Fruit fly (Drosophila melanogaster) whole organism, adult: Measurements from ENCODE around the gene grim.

Experiments
- CG11617 ChIP-seq: fragments of 200-800 bp; sonication (Bioruptor generic); optimal IDR thresholded peaks from 2 replicates; lab custom pipeline; 2017; ENCODE audit warnings: mild to moderate bottlenecking, missing biosample characterization, missing genetic modification reagents, missing genetic modification characterization
- CG12768 ChIP-seq: fragments of 200-800 bp; sonication (Bioruptor generic); optimal IDR thresholded peaks from 2 replicates; lab custom pipeline; 2017; ENCODE audit warnings: missing biosample characterization, missing genetic modification characterization, mild to moderate bottlenecking, moderate library complexity, missing genetic modification reagents
- CG14711 ChIP-seq: fragments of 200-800 bp; sonication (Bioruptor generic); optimal IDR thresholded peaks from 2 replicates; lab custom pipeline; 2018; ENCODE audit warnings: missing biosample characterization, mild to moderate bottlenecking, missing genetic modification characterization, moderate library complexity
- CG1620 ChIP-seq: fragments of 200-800 bp; sonication (Bioruptor generic); optimal IDR thresholded peaks from 2 replicates; lab custom pipeline; 2016; ENCODE audit warnings: missing biosample characterization, missing genetic modification characterization
- CG33017 ChIP-seq: fragments of 200-800 bp; sonication (Bioruptor generic); optimal IDR thresholded peaks from 2 replicates; lab custom pipeline; 2018; ENCODE audit warnings: missing biosample characterization, mild to moderate bottlenecking, missing genetic modification characterization, moderate library complexity
- CG5204 ChIP-seq: fragments of 200-800 bp; sonication (Bioruptor generic); optimal IDR thresholded peaks from 2 replicates; lab custom pipeline; 2016; ENCODE audit warnings: missing biosample characterization, missing genetic modification characterization
- CG7045 ChIP-seq: fragments of 200-800 bp; sonication (Bioruptor generic); optimal IDR thresholded peaks from 2 replicates; lab custom pipeline; 2017; ENCODE audit warnings: missing biosample characterization, mild to moderate bottlenecking, missing genetic modification characterization
- CG7101 ChIP-seq: fragments of 200-800 bp; sonication (Bioruptor generic); optimal IDR thresholded peaks from 2 replicates; lab custom pipeline; 2018; ENCODE audit warnings: missing biosample characterization, mild to moderate bottlenecking, missing genetic modification characterization, moderate library complexity
- Clk ChIP-seq: fragments of 200-800 bp; sonication (Bioruptor generic); optimal IDR thresholded peaks from 2 replicates; lab custom pipeline; 2017; ENCODE audit warnings: missing biosample characterization, missing genetic modification characterization
- Crg-1 ChIP-seq: fragments of 200-800 bp; sonication (Bioruptor generic); optimal IDR thresholded peaks from 2 replicates; lab custom pipeline; 2016; ENCODE audit warnings: missing biosample characterization, missing genetic modification characterization
- Hr96 ChIP-seq: fragments of 200-800 bp; sonication (Bioruptor generic); optimal IDR thresholded peaks from 2 replicates; lab custom pipeline; 2016; ENCODE audit warnings: missing biosample characterization, missing genetic modification characterization
- Mnt ChIP-seq: fragments of 200-800 bp; sonication (Bioruptor generic); optimal IDR thresholded peaks from 2 replicates; lab custom pipeline; 2016; ENCODE audit warnings: missing biosample characterization, mild to moderate bottlenecking, missing genetic modification characterization
- bab1 ChIP-seq: fragments of 200-800 bp; sonication (Bioruptor generic); optimal IDR thresholded peaks from 3 replicates; lab custom pipeline; 2019; ENCODE audit warnings: missing biosample characterization, mild to moderate bottlenecking, missing genetic modification characterization, moderate library complexity
- cic ChIP-seq: fragments of 200-800 bp; sonication (Bioruptor generic); optimal IDR thresholded peaks from 2 replicates; lab custom pipeline; 2017; ENCODE audit warnings: missing biosample characterization, mild to moderate bottlenecking, missing genetic modification characterization, moderate library complexity
- cnc ChIP-seq, 2 experiments: fragments of >200 bp; optimal IDR thresholded peaks; 2 replicates each; lab custom pipeline; 2017
- kay ChIP-seq: fragments of 200-800 bp; sonication (Bioruptor generic); peaks from one replicate; lab custom pipeline; 2016; ENCODE audit warnings: missing biosample characterization, missing genetic modification characterization, borderline replicate concordance
- ovo ChIP-seq: fragments of 200-800 bp; sonication (Bioruptor generic); optimal IDR thresholded peaks from 2 replicates; lab custom pipeline; 2016; ENCODE audit warnings: missing biosample characterization, missing genetic modification characterization
- pad ChIP-seq: fragments of 200-800 bp; sonication (Bioruptor generic); optimal IDR thresholded peaks from 3 replicates; lab custom pipeline; 2017; ENCODE audit warnings: missing biosample characterization, missing genetic modification characterization, mild to moderate bottlenecking, moderate library complexity, missing genetic modification reagents
- tj ChIP-seq: fragments of 200-800 bp; sonication (Bioruptor generic); optimal IDR thresholded peaks from 3 replicates; lab custom pipeline; 2017; ENCODE audit warnings: missing biosample characterization, mild to moderate bottlenecking, missing genetic modification characterization, moderate library complexity
- toe ChIP-seq: fragments of 200-800 bp; sonication (Bioruptor generic); optimal IDR thresholded peaks from 2 replicates; lab custom pipeline; 2016; ENCODE audit warnings: missing biosample characterization, missing genetic modification characterization

Gene grim

dm6 chr3L:18304367-18305003, at the start of gene grim:
Gene grim (minus strand): TSS chr3L:18304417.
- peak; percentile 88 for TF ChIP-seq pad
- TF ChIP-seq CG1620 (GFP tag; lab: Kevin White, UChicago) = no peak
- TF ChIP-seq CG7045 (GFP tag; lab: Kevin White, UChicago) = no peak

DNA sequence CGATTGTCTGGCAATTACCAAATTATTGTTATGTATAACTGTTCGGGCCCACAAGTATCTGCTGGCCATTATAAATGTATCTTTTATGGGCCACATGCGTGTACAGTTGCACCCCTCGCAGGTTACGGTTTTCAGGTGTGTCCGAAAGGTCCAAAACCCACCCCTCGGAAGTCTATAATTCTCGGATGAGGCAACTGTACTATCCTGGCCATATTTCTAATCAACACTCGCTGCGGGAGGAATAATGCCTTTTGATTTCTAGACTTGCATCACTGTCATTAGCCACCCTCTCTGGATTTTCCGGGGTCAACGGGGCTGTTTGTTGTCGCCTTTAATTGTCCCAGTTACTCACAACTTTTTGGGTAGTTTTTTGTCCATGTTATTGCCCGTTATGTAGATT, 46.3 kb upstream of the grim start:
- TF ChIP-seq pad (no peak), CG1620 (GFP tag; lab: Kevin White, UChicago) (no peak), CG11617 (GFP tag; lab: Kevin White, UChicago) (no peak), CG14711 (tag; lab: Kevin White, UChicago) (no peak), CG33017 (tag; lab: Kevin White, UChicago) (no peak), Hr96 (GFP tag; lab: Kevin White, UChicago) (no peak), CG5204 (GFP tag; lab: Kevin White, UChicago) (no peak), toe (GFP tag; lab: Kevin White, UChicago) (no peak), CG12768 (no peak), Mnt (GFP tag; lab: Kevin White, UChicago) (no peak), CG7045 (GFP tag; lab: Kevin White, UChicago) (no peak), ovo (GFP tag; lab: Kevin White, UChicago) (no peak), bab1 (GFP tag; lab: Kevin White, UChicago) (no peak)

DNA sequence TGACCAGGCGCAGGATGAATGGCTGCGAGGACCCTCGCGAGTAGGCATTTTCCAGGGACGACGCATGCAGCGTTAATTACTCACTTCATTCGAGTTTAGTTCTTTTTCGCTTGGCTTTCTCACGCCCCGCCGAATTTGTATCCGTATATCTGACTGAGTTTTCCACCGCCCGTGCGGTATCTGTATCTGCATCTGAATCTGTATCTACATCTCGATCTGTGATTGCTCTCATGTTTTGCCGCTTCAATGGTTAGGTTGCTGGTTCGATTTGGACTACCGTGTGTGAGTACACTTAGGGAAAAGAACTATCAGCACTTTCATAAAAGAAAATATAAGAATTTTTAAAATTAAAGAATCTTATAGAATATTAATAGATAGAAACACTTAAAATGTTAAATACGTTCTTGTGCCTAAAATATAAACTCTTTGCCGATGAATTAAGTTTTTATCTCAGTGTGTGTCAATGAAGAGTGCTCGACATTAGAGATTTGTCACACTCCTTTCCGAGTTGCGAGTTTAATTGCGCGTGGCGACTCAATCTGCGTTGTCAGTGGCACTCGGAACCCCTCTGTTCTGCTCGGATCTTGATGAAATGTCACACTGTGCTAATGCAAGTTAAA, 45.0 kb upstream of the grim start:
- no peak for TF ChIP-seq Mnt (GFP tag; lab: Kevin White, UChicago)
- TF ChIP-seq toe (GFP tag; lab: Kevin White, UChicago) = no peak
- no peak for TF ChIP-seq cnc (optimal IDR thresholded peaks at IDR 0.05; lab: Kevin White, UChicago)
- TF ChIP-seq bab1 (GFP tag; lab: Kevin White, UChicago) = no peak
- TF ChIP-seq CG1620 (GFP tag; lab: Kevin White, UChicago) = no peak
- no peak for TF ChIP-seq CG5204 (GFP tag; lab: Kevin White, UChicago)
- TF ChIP-seq CG11617 (GFP tag; lab: Kevin White, UChicago) = no peak
- TF ChIP-seq CG33017 (tag; lab: Kevin White, UChicago) = no peak
- TF ChIP-seq pad = no peak
- no peak for TF ChIP-seq kay
- TF ChIP-seq Clk = no peak

DNA sequence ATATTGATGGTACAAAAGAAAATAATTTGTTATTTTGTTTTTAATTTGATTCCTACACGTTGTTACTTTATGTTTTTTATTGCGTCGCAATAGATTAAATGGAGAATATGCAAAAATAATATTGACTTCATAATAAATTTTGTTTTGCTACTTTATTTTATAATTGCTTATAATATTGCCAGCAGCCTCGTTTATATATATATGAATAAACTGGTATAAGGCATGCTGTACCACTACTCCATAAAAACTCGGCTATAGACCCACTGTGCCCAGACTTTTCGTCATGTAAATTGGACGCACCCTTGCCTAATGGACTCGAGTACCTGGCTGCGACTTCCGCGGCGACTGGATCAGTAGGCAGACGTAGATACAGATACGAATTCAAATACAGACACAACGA, 44.4 kb upstream of the grim start:
- TF ChIP-seq pad = no peak

DNA sequence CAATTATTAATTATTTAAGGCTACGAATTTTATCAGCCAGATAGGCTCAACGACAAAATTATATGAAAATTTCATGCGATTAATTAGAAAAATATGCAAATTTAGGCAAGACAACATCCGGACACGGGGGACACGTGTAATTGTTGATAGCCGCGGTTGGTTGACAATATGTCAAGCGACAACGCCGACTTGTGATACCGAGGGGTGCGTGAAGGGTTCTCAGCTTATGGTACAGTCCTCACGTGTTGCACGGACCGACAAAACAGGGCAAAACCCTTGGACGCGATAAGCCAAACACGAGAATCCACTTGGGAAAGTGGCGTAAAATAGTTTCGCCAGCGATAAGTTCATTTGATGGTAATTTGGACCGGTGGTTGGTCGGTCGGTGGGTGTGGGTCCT, 43.8 kb upstream of the grim start:
- TF ChIP-seq bab1 (GFP tag; lab: Kevin White, UChicago) (no peak), CG11617 (GFP tag; lab: Kevin White, UChicago) (no peak), CG7101 (no peak), CG7045 (GFP tag; lab: Kevin White, UChicago) (no peak), Clk (no peak), CG1620 (GFP tag; lab: Kevin White, UChicago) (no peak), Hr96 (GFP tag; lab: Kevin White, UChicago) (no peak)

- TF ChIP-seq Clk (no peak), cic (no peak), CG5204 (GFP tag; lab: Kevin White, UChicago) (no peak), CG7045 (GFP tag; lab: Kevin White, UChicago) (no peak), bab1 (GFP tag; lab: Kevin White, UChicago) (no peak), CG14711 (tag; lab: Kevin White, UChicago) (no peak)
Observed at dm6 chr3L:18344957-18345356, 40.7 kb upstream of the grim start.

dm6 chr3L:18334253-18334652, 30.0 kb upstream of the grim start:
- no peak for TF ChIP-seq cic
- TF ChIP-seq CG12768 = no peak
- no peak for TF ChIP-seq toe (GFP tag; lab: Kevin White, UChicago)
- TF ChIP-seq CG5204 (GFP tag; lab: Kevin White, UChicago) = no peak
- TF ChIP-seq ovo (GFP tag; lab: Kevin White, UChicago) = no peak
- no peak for TF ChIP-seq cnc (optimal IDR thresholded peaks at IDR 0.05; lab: Kevin White, UChicago)
- no peak for TF ChIP-seq Crg-1 (GFP tag; lab: Kevin White, UChicago)
- no peak for TF ChIP-seq bab1 (GFP tag; lab: Kevin White, UChicago)
- TF ChIP-seq Clk = no peak
- TF ChIP-seq kay = no peak
- TF ChIP-seq pad = no peak
- no peak for TF ChIP-seq CG7101

DNA sequence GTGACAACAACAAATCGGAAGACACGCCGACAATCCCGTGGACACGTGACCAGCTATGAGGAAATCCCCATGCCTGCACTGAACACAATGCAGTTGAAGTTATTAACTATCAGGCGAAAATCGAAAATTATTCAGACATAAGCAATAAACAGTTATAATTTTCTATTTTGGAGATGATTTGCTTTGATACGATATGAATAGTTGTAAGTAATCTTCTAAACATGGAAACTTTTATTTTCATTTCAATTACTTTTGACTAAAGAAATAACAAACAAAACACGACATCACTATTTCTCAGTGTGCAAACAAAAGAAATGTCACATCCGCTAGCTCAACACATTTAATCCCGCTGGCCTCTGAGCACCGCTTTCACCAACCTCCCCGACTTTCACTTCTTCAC, 24.9 kb upstream of the grim start:
- no peak for TF ChIP-seq CG1620 (GFP tag; lab: Kevin White, UChicago)
- no peak for TF ChIP-seq CG14711 (tag; lab: Kevin White, UChicago)
- no peak for TF ChIP-seq CG33017 (tag; lab: Kevin White, UChicago)
- no peak for TF ChIP-seq Hr96 (GFP tag; lab: Kevin White, UChicago)
- TF ChIP-seq ovo (GFP tag; lab: Kevin White, UChicago) = no peak
- no peak for TF ChIP-seq bab1 (GFP tag; lab: Kevin White, UChicago)
- TF ChIP-seq CG11617 (GFP tag; lab: Kevin White, UChicago) = no peak
- TF ChIP-seq CG12768 = no peak
- TF ChIP-seq tj = no peak
- TF ChIP-seq pad = no peak
- TF ChIP-seq toe (GFP tag; lab: Kevin White, UChicago) = no peak
- TF ChIP-seq CG7045 (GFP tag; lab: Kevin White, UChicago) = no peak
- no peak for TF ChIP-seq kay
- TF ChIP-seq CG7101 = no peak
- TF ChIP-seq CG5204 (GFP tag; lab: Kevin White, UChicago) = no peak
